Fruit fly (Drosophila melanogaster) whole organism, embryonic: ENCODE data around the gene Rpp20.

Source experiments
- Atf-2 ChIP-seq: fragments of 200-800 bp; sonication (Bioruptor generic); optimal IDR thresholded peaks from 2 replicates; lab custom pipeline; 2016; ENCODE audit warnings: missing biosample characterization, missing genetic modification characterization
- CG10565 ChIP-seq: fragments of 200-800 bp; sonication (Bioruptor generic); optimal IDR thresholded peaks from 3 replicates; lab custom pipeline; 2016; ENCODE audit warnings: missing biosample characterization, mild to moderate bottlenecking, missing genetic modification characterization
- CG10654 ChIP-seq: fragments of 200-800 bp; sonication (Bioruptor generic); optimal IDR thresholded peaks from 2 replicates; lab custom pipeline; 2016; ENCODE audit warnings: missing biosample characterization, missing genetic modification characterization
- CG11398 ChIP-seq: fragments of 200-800 bp; sonication (Bioruptor generic); optimal IDR thresholded peaks from 2 replicates; lab custom pipeline; 2016; ENCODE audit warnings: missing biosample characterization, missing genetic modification characterization
- CG12219 ChIP-seq: fragments of 200-800 bp; sonication (Bioruptor generic); optimal IDR thresholded peaks from 3 replicates; lab custom pipeline; 2018; ENCODE audit warnings: missing biosample characterization, mild to moderate bottlenecking, missing genetic modification characterization
- CG15269 ChIP-seq: fragments of 200-800 bp; sonication (Bioruptor generic); optimal IDR thresholded peaks from 2 replicates; lab custom pipeline; 2018; ENCODE audit warnings: missing biosample characterization, mild to moderate bottlenecking, missing genetic modification characterization, moderate library complexity
- CG15696 ChIP-seq: fragments of 200-800 bp; sonication (Bioruptor generic); optimal IDR thresholded peaks from 2 replicates; lab custom pipeline; 2019; ENCODE audit warnings: missing biosample characterization, mild to moderate bottlenecking, missing genetic modification characterization, moderate library complexity
- CG16863 ChIP-seq: fragments of 200-800 bp; sonication (Bioruptor generic); optimal IDR thresholded peaks from 3 replicates; lab custom pipeline; 2016; ENCODE audit warnings: missing biosample characterization, missing genetic modification characterization
- CG17361 ChIP-seq: fragments of 200-800 bp; sonication (Bioruptor generic); IDR thresholded peaks from 3 replicates; pipeline ENCODE4 v1.3.6; 2022; ENCODE audit warnings: missing biosample characterization, missing genetic modification characterization
- CG17802 ChIP-seq: fragments of 200-800 bp; sonication (Bioruptor generic); optimal IDR thresholded peaks from 2 replicates; lab custom pipeline; 2018; ENCODE audit warnings: missing biosample characterization, mild to moderate bottlenecking, missing genetic modification characterization, moderate library complexity
- CG1832 ChIP-seq: fragments of 200-800 bp; sonication (Bioruptor generic); optimal IDR thresholded peaks from 2 replicates; lab custom pipeline; 2017; ENCODE audit warnings: missing biosample characterization, mild to moderate bottlenecking, missing genetic modification characterization, inconsistent platforms
- CG18599 ChIP-seq: fragments of 200-800 bp; sonication (Bioruptor generic); optimal IDR thresholded peaks from 3 replicates; lab custom pipeline; 2017; ENCODE audit warnings: missing biosample characterization, missing genetic modification characterization, mild to moderate bottlenecking, moderate library complexity, missing genetic modification reagents
- CG2120 ChIP-seq: fragments of 200-800 bp; sonication (Bioruptor generic); optimal IDR thresholded peaks from 3 replicates; lab custom pipeline; 2016; ENCODE audit warnings: missing biosample characterization, missing genetic modification characterization
- CG30020 ChIP-seq: fragments of 200-800 bp; optimal IDR thresholded peaks from 2 replicates; lab custom pipeline; 2019; ENCODE audit warnings: missing biosample characterization, mild to moderate bottlenecking, missing genetic modification characterization, moderate library complexity
- CG30431 ChIP-seq: fragments of 200-800 bp; sonication (Bioruptor generic); optimal IDR thresholded peaks from 2 replicates; lab custom pipeline; 2017; ENCODE audit warnings: missing biosample characterization, missing genetic modification characterization
- CG3847 ChIP-seq: fragments of 200-800 bp; sonication (Bioruptor generic); IDR thresholded peaks from 2 replicates; pipeline ENCODE4 v1.3.6; 2022; ENCODE audit warnings: missing biosample characterization, missing genetic modification characterization
- CG43689 ChIP-seq: fragments of 200-800 bp; sonication (Bioruptor generic); IDR thresholded peaks from 2 replicates; pipeline ENCODE4 v1.3.6; 2022; ENCODE audit warnings: missing biosample characterization, missing genetic modification characterization
- CG4707 ChIP-seq: fragments of 200-800 bp; sonication (Bioruptor generic); optimal IDR thresholded peaks from 2 replicates; lab custom pipeline; 2018; ENCODE audit warnings: missing biosample characterization, mild to moderate bottlenecking, missing genetic modification characterization, moderate library complexity
- CG6683 ChIP-seq: fragments of 200-800 bp; sonication (Bioruptor generic); optimal IDR thresholded peaks from 2 replicates; lab custom pipeline; 2017; ENCODE audit warnings: missing biosample characterization, mild to moderate bottlenecking, missing genetic modification characterization, missing genetic modification reagents
- CG8944 ChIP-seq: fragments of 200-800 bp; sonication (Bioruptor generic); optimal IDR thresholded peaks from 3 replicates; lab custom pipeline; 2016; ENCODE audit warnings: missing biosample characterization, missing genetic modification characterization
- Dbx ChIP-seq: fragments of 200-800 bp; sonication (Bioruptor generic); IDR thresholded peaks from 3 replicates; pipeline ENCODE4 v1.3.6; 2022; ENCODE audit warnings: missing biosample characterization, missing genetic modification characterization
- Doc3 ChIP-seq: fragments of 200-800 bp; sonication (Bioruptor generic); IDR thresholded peaks from 3 replicates; pipeline ENCODE4 v1.3.6; 2022; ENCODE audit warnings: missing biosample characterization, missing genetic modification characterization; ENCODE audit not compliant: partially characterized antibody
- E2f2 ChIP-seq: fragments of 200-800 bp; sonication (Bioruptor generic); IDR thresholded peaks from 2 replicates; pipeline ENCODE4 v1.3.6; 2022; ENCODE audit warnings: missing biosample characterization, missing genetic modification characterization
- HLH3B ChIP-seq: fragments of 200-800 bp; sonication (Bioruptor generic); IDR thresholded peaks from 2 replicates; pipeline ENCODE4 v1.3.6; 2022; ENCODE audit warnings: missing biosample characterization, missing genetic modification characterization
- HLHmδ ChIP-seq: fragments of 200-800 bp; sonication (Bioruptor generic); optimal IDR thresholded peaks from 2 replicates; lab custom pipeline; 2018; ENCODE audit warnings: missing biosample characterization, mild to moderate bottlenecking, missing genetic modification characterization, moderate library complexity
- Hmr ChIP-seq: fragments of 200-800 bp; sonication (Bioruptor generic); optimal IDR thresholded peaks from 3 replicates; lab custom pipeline; 2017; ENCODE audit warnings: mild to moderate bottlenecking, missing biosample characterization, missing genetic modification reagents, missing genetic modification characterization
- TFAM ChIP-seq: fragments of 200-800 bp; sonication (Bioruptor generic); optimal IDR thresholded peaks from 2 replicates; lab custom pipeline; 2017; ENCODE audit warnings: missing biosample characterization, missing genetic modification characterization, inconsistent platforms
- Taf1 ChIP-seq: fragments of 200-800 bp; sonication (Bioruptor generic); IDR thresholded peaks from 2 replicates; pipeline ENCODE4 v1.3.6; 2022; ENCODE audit warnings: missing biosample characterization, missing genetic modification characterization
- ab ChIP-seq: fragments of 200-800 bp; sonication (Bioruptor generic); optimal IDR thresholded peaks from 2 replicates; lab custom pipeline; 2016; ENCODE audit warnings: missing biosample characterization, missing genetic modification characterization
- ara ChIP-seq: fragments of 200-800 bp; sonication (Bioruptor generic); IDR thresholded peaks from 2 replicates; pipeline ENCODE4 v1.3.6; 2022; ENCODE audit warnings: missing biosample characterization, missing genetic modification characterization
- bsh ChIP-seq, 2 experiments: fragments of 200-800 bp; sonication (Bioruptor generic); optimal IDR thresholded peaks; 2 replicates each; lab custom pipeline; 2017 to 2018; ENCODE audit warnings: mild to moderate bottlenecking in 2 of 2, missing biosample characterization in 2 of 2, missing genetic modification characterization in 2 of 2, moderate library complexity in 1 of 2
- cato ChIP-seq: fragments of 200-800 bp; sonication (Bioruptor generic); optimal IDR thresholded peaks from 2 replicates; lab custom pipeline; 2016; ENCODE audit warnings: missing biosample characterization, missing genetic modification characterization, borderline replicate concordance
- cg ChIP-seq: fragments of 200-800 bp; sonication (Bioruptor generic); optimal IDR thresholded peaks from 3 replicates; lab custom pipeline; 2019; ENCODE audit warnings: missing biosample characterization, mild to moderate bottlenecking, missing genetic modification characterization, moderate library complexity
- crp ChIP-seq, 2 experiments: fragments of 200-800 bp; sonication (Bioruptor generic); optimal IDR thresholded peaks; 2 replicates in 1 of 2; 3 replicates in 1 of 2; lab custom pipeline; 2017; ENCODE audit warnings: missing biosample characterization in 2 of 2, missing genetic modification characterization in 2 of 2, mild to moderate bottlenecking in 1 of 2, moderate library complexity in 1 of 2
- dmrt99B ChIP-seq: fragments of 200-800 bp; sonication (Bioruptor generic); optimal IDR thresholded peaks from 2 replicates; lab custom pipeline; 2018; ENCODE audit warnings: missing biosample characterization, mild to moderate bottlenecking, missing genetic modification characterization, moderate library complexity
- fru ChIP-seq: fragments of >200 bp; optimal IDR thresholded peaks from 2 replicates; lab custom pipeline; 2017
- ftz-f1 ChIP-seq: fragments of 200-800 bp; sonication (Bioruptor generic); optimal IDR thresholded peaks from 2 replicates; lab custom pipeline; 2016; ENCODE audit warnings: missing biosample characterization, missing genetic modification characterization
- gcm2 ChIP-seq: fragments of 200-800 bp; sonication (Bioruptor generic); optimal IDR thresholded peaks from 2 replicates; lab custom pipeline; 2016; ENCODE audit warnings: missing biosample characterization, missing genetic modification characterization
- grau ChIP-seq: fragments of 200-800 bp; optimal IDR thresholded peaks from 3 replicates; lab custom pipeline; 2019; ENCODE audit warnings: missing biosample characterization, mild to moderate bottlenecking, missing genetic modification characterization, moderate library complexity
- hb ChIP-seq: fragments of 200-800 bp; sonication (Bioruptor generic); IDR thresholded peaks from 3 replicates; pipeline ENCODE4 v1.3.6; 2022; ENCODE audit warnings: missing biosample characterization, missing genetic modification characterization; ENCODE audit not compliant: partially characterized antibody
- her ChIP-seq: fragments of 200-800 bp; sonication (Bioruptor generic); optimal IDR thresholded peaks from 2 replicates; lab custom pipeline; 2016; ENCODE audit warnings: missing biosample characterization, missing genetic modification characterization
- mam ChIP-seq: fragments of 200-800 bp; sonication (Bioruptor generic); optimal IDR thresholded peaks from 3 replicates; lab custom pipeline; 2016; ENCODE audit warnings: missing biosample characterization, missing genetic modification characterization
- prd ChIP-seq, 3 experiments: fragments of >200 bp in 2 of 3; fragments of 200-800 bp in 1 of 3; sonication (Bioruptor generic) in 1 of 3; optimal IDR thresholded peaks in 2 of 3; IDR thresholded peaks in 1 of 3; 2 replicates in 2 of 3; 3 replicates in 1 of 3; pipeline versions ENCODE4 v1.3.6 to Lab custom; 2017 to 2022; ENCODE audit warnings: missing biosample characterization in 1 of 3, missing genetic modification characterization in 1 of 3
- row ChIP-seq: fragments of 200-800 bp; sonication (Bioruptor generic); IDR thresholded peaks from 3 replicates; pipeline ENCODE4 v1.3.6; 2022; ENCODE audit warnings: missing biosample characterization, missing genetic modification characterization
- sisA ChIP-seq: fragments of 200-800 bp; sonication (Bioruptor generic); IDR thresholded peaks from 2 replicates; pipeline ENCODE4 v1.3.6; 2022; ENCODE audit warnings: missing biosample characterization, missing genetic modification characterization
- stc ChIP-seq: fragments of 200-800 bp; sonication (Bioruptor generic); IDR thresholded peaks from 2 replicates; pipeline ENCODE4 v1.3.6; 2022; ENCODE audit warnings: missing biosample characterization, missing genetic modification characterization
- tio ChIP-seq: fragments of 200-800 bp; sonication (Bioruptor generic); optimal IDR thresholded peaks from 2 replicates; lab custom pipeline; 2017; ENCODE audit warnings: missing biosample characterization, missing genetic modification characterization, inconsistent platforms
- unc-4 ChIP-seq: fragments of 200-800 bp; sonication (Bioruptor generic); IDR thresholded peaks from 2 replicates; pipeline ENCODE4 v1.3.6; 2022; ENCODE audit warnings: missing biosample characterization, missing genetic modification characterization; ENCODE audit not compliant: partially characterized antibody
- z ChIP-seq: fragments of 200-800 bp; sonication (Bioruptor generic); IDR thresholded peaks from 3 replicates; pipeline ENCODE4 v1.3.6; 2022; ENCODE audit warnings: missing biosample characterization, missing genetic modification characterization
- zfh2 ChIP-seq: fragments of 200-800 bp; sonication (Bioruptor generic); optimal IDR thresholded peaks from 2 replicates; lab custom pipeline; 2016; ENCODE audit warnings: missing biosample characterization, missing genetic modification characterization

Rpp20 gene

DNA sequence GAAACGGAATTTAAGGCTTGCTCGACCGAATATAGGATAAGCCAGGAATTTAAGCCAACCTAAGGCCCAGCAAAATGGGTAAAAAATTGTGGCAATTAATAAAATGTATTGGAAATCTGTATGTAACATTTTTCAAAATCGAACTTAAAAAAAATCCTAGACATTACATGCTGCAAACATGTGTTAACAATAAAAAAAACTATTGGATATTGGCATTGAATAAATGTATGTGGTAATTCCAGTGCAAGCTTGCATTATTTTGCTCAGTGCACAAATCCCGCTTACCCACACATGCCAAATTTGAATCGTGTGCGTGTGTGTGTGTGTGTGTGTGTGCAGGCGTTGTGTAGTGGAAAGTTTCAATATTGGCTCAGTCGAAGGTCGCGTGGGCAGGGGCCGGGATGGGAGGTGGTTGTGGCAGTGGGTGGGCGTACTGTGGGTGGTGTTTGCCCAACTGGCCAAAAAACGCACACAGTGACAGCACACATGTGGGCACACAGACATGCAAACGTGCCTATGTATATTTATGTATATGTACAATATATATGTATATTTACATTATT lies 19.3 kb downstream of the Rpp20 start (continued):
- TF ChIP-seq cg (GFP tag; lab: Kevin White, UChicago) (peak; percentile 66), CG10654 (GFP tag; lab: Kevin White, UChicago) (no peak), CG8944 (GFP tag; lab: Kevin White, UChicago) (peak; percentile 35), Hmr (GFP tag; lab: Kevin White, UChicago) (peak; percentile 10), sisA (GFP tag; lab: Robert Waterston, UW) (peak; percentile 22; the same call in 1 of the 2 replicates), HLHmδ (GFP tag; lab: Kevin White, UChicago) (no peak), her (GFP tag; lab: Kevin White, UChicago) (no peak), CG2120 (peak; percentile 36), CG3847 (no peak), CG16863 (GFP tag; lab: Kevin White, UChicago) (no peak), CG43689 (GFP tag; lab: Robert Waterston, UW) (no peak), CG4707 (no peak), CG12219 (GFP tag; lab: Kevin White, UChicago) (no peak), CG17802 (no peak), CG15696 (tag; lab: Kevin White, UChicago) (peak; percentile 9), CG11398 (GFP tag; lab: Kevin White, UChicago) (no peak), Taf1 (GFP tag; lab: Robert Waterston, UW) (no peak), gcm2 (no peak), dmrt99B (peak; percentile 32), CG1832 (GFP tag; lab: Kevin White, UChicago) (no peak), tio (GFP tag; lab: Kevin White, UChicago) (no peak), ftz-f1 (GFP tag; lab: Kevin White, UChicago) (no peak), crp (GFP tag; optimal IDR thresholded peaks at IDR 0.05; lab: Kevin White, UChicago) (no peak), grau (tag; lab: Kevin White, UChicago) (peak; percentile 20), CG30020 (no peak), mam (GFP tag; lab: Kevin White, UChicago) (peak; percentile 7), HLH3B (GFP tag; lab: Robert Waterston, UW) (no peak), unc-4 (no peak), Dbx (GFP tag; lab: Robert Waterston, UW) (no peak), stc (GFP tag; lab: Robert Waterston, UW) (no peak), hb (GFP tag; lab: Robert Waterston, UW) (no peak), E2f2 (GFP tag; lab: Robert Waterston, UW) (0 out of 2 replicates have a peak, but pooled peaks have one; percentile 13), cato (no peak), ab (no peak), prd (optimal IDR thresholded peaks at IDR 0.05; lab: Kevin White, UChicago) (no peak), prd (GFP tag; IDR thresholded peaks at IDR 0.05; lab: Robert Waterston, UW) (peak; percentile 39; the same call in 2 of the 3 replicates), Doc3 (no peak), CG6683 (GFP tag; lab: Kevin White, UChicago) (no peak), CG15269 (tag; lab: Kevin White, UChicago) (no peak), CG30431 (GFP tag; lab: Kevin White, UChicago) (no peak), CG17361 (GFP tag; lab: Robert Waterston, UW) (no peak), CG10565 (GFP tag; lab: Kevin White, UChicago) (no peak), bsh (GFP tag; optimal IDR thresholded peaks at IDR 0.05; lab: Kevin White, UChicago) (peak in 1 of 2 experiments; percentile 5), CG18599 (GFP tag; lab: Kevin White, UChicago) (peak; percentile 40), row (GFP tag; lab: Robert Waterston, UW) (0 out of 3 replicates have a peak, but pooled peaks have one; percentile 24), ara (GFP tag; lab: Robert Waterston, UW) (no peak), Atf-2 (GFP tag; lab: Kevin White, UChicago) (no peak), zfh2 (GFP tag; lab: Kevin White, UChicago) (no peak), z (GFP tag; lab: Robert Waterston, UW) (no peak), TFAM (no peak), fru (lab: Kevin White, UChicago) (no peak)
